ENCODE assay signal across 1 fruit fly cellular context in the genomic region with DNA sequence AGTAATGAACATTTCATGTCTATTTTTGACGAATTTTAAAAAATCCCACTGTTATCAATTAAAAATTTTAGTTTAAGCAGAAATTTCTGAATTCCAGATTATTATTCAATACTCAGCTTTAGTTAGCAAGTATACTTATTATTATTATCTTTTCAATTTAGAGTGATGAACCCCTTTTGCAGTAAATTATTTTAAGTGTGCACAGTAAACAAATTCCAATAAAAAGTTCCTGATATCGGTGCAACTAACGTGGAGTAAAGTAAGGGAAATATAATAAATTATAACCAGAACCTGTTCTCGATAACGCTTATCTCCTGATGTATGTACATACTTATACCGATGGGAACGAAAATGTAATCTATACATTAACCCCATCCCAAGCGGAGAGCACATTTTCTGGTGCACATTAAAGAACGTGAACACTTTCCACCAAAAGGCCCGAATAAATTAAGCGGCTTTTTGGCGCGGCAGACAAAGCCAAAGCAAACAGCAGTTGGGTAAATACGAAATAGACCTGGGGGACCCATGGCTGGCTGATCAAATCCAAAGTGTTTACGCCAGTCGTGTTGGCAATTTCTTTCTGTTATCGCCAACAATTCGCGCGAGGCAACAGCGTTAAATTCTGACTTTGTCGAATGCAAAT.
A peak's percentile ranks its signal among the peaks of the same experiment; 100 is the strongest.
TF ChIP-seq lines count a peak whose summit lies in the region.

No protein-coding gene starts in this region.

TF ChIP-seq in whole organism, embryonic, 481 proteins besides CTCF, POLR2A, EP300 and RAD21 (continued from another document and continues in another):
- peak; percentile 26 for TF ChIP-seq Asciz (GFP tag; optimal IDR thresholded peaks at IDR 0.05; lab: Kevin White, UChicago)
- no peak for TF ChIP-seq CG6254 (GFP tag; optimal IDR thresholded peaks at IDR 0.05; lab: Kevin White, UChicago)
- no peak for TF ChIP-seq z (GFP tag; IDR thresholded peaks at IDR 0.05; lab: Robert Waterston, UW)
- no peak for TF ChIP-seq CG7372 (GFP tag; IDR thresholded peaks at IDR 0.05; lab: Robert Waterston, UW)
- TF ChIP-seq stwl (tag; optimal IDR thresholded peaks at IDR 0.05; lab: Kevin White, UChicago), result no peak
- peak; percentile 43 for TF ChIP-seq Side (GFP tag; optimal IDR thresholded peaks at IDR 0.05; lab: Kevin White, UChicago)
- TF ChIP-seq Pdp1 (GFP tag; optimal IDR thresholded peaks at IDR 0.05; lab: Kevin White, UChicago), result no peak
- peak; percentile 43 for TF ChIP-seq Vsx1 (GFP tag; optimal IDR thresholded peaks at IDR 0.05; lab: Kevin White, UChicago)
- no peak for TF ChIP-seq bigmax (GFP tag; optimal IDR thresholded peaks at IDR 0.05; lab: Kevin White, UChicago)
- TF ChIP-seq ci (GFP tag; IDR thresholded peaks at IDR 0.05; lab: Robert Waterston, UW), result peak; percentile 46; the same call in 1 of the 3 replicates
- no peak for TF ChIP-seq lola (GFP tag; optimal IDR thresholded peaks at IDR 0.05; lab: Kevin White, UChicago)
- peak; percentile 92 for TF ChIP-seq Med (GFP tag; lab: Kevin White, UChicago)
- TF ChIP-seq slbo (GFP tag; IDR thresholded peaks at IDR 0.05; lab: Robert Waterston, UW), result peak; percentile 34; the same call in 1 of the 2 replicates
- TF ChIP-seq caup (GFP tag; optimal IDR thresholded peaks at IDR 0.05; lab: Kevin White, UChicago; ENCODE audit: severe bottlenecking), result peak; percentile 71
- no peak for TF ChIP-seq CG2712 (tag; optimal IDR thresholded peaks at IDR 0.05; lab: Kevin White, UChicago)
- no peak for TF ChIP-seq vnd (GFP tag; IDR thresholded peaks at IDR 0.05; lab: Robert Waterston, UW; ENCODE audit: partially characterized antibody)
- TF ChIP-seq CG5180 (GFP tag; optimal IDR thresholded peaks at IDR 0.05; lab: Kevin White, UChicago), result peak; percentile 31
- no peak for TF ChIP-seq Fer3 (tag; optimal IDR thresholded peaks at IDR 0.05; lab: Kevin White, UChicago)
- peak; percentile 75 for TF ChIP-seq exex (tag; optimal IDR thresholded peaks at IDR 0.05; lab: Kevin White, UChicago)
- TF ChIP-seq peb (GFP tag; IDR thresholded peaks at IDR 0.05; lab: Robert Waterston, UW), result no peak
- TF ChIP-seq C15 (GFP tag; IDR thresholded peaks at IDR 0.05; lab: Robert Waterston, UW), result no peak
- TF ChIP-seq CG4360 (GFP tag; IDR thresholded peaks at IDR 0.05; lab: Robert Waterston, UW), result no peak
- peak; percentile 10 for TF ChIP-seq maf-S (GFP tag; optimal IDR thresholded peaks at IDR 0.05; lab: Kevin White, UChicago)
- no peak for TF ChIP-seq cad (GFP tag; optimal IDR thresholded peaks at IDR 0.05; lab: Kevin White, UChicago)
- no peak for TF ChIP-seq CG11398 (GFP tag; optimal IDR thresholded peaks at IDR 0.05; lab: Kevin White, UChicago)
- no peak for TF ChIP-seq dmrt11E (tag; optimal IDR thresholded peaks at IDR 0.05; lab: Kevin White, UChicago)
- TF ChIP-seq CG17568 (GFP tag; optimal IDR thresholded peaks at IDR 0.05; lab: Kevin White, UChicago), result no peak
- no peak for TF ChIP-seq Trl (optimal IDR thresholded peaks at IDR 0.05; lab: Kevin White, UChicago)
- TF ChIP-seq Trl (GFP tag; optimal IDR thresholded peaks at IDR 0.05; lab: Kevin White, UChicago), result peak; percentile 38
- no peak for TF ChIP-seq hbn (GFP tag; IDR thresholded peaks at IDR 0.05; lab: Robert Waterston, UW; ENCODE audit: partially characterized antibody)
- TF ChIP-seq pum (GFP tag; optimal IDR thresholded peaks at IDR 0.05; lab: Kevin White, UChicago), result no peak
- TF ChIP-seq cas (GFP tag; IDR thresholded peaks at IDR 0.05; lab: Robert Waterston, UW), result no peak
- TF ChIP-seq ham (GFP tag; IDR thresholded peaks at IDR 0.05; lab: Robert Waterston, UW), result peak; percentile 9; the same call in 1 of the 2 replicates
- peak; percentile 27 for TF ChIP-seq CG18011 (GFP tag; optimal IDR thresholded peaks at IDR 0.05; lab: Kevin White, UChicago)
- TF ChIP-seq PHDP (tag; optimal IDR thresholded peaks at IDR 0.05; lab: Kevin White, UChicago), result peak; percentile 0
- no peak for TF ChIP-seq CG12071 (GFP tag; optimal IDR thresholded peaks at IDR 0.05; lab: Kevin White, UChicago)
- no peak for TF ChIP-seq B-H1 (GFP tag; IDR thresholded peaks at IDR 0.05; lab: Robert Waterston, UW)
- TF ChIP-seq HLHmδ (GFP tag; optimal IDR thresholded peaks at IDR 0.05; lab: Kevin White, UChicago), result no peak
- TF ChIP-seq MBD-R2 (GFP tag; IDR thresholded peaks at IDR 0.05; lab: Robert Waterston, UW), result no peak
- TF ChIP-seq CG6272 (GFP tag; IDR thresholded peaks at IDR 0.05; lab: Robert Waterston, UW), result no peak
- TF ChIP-seq Fer2 (tag; optimal IDR thresholded peaks at IDR 0.05; lab: Kevin White, UChicago), result no peak
- TF ChIP-seq BtbVII (GFP tag; optimal IDR thresholded peaks at IDR 0.05; lab: Kevin White, UChicago), result peak; percentile 68
- TF ChIP-seq CG10321 (GFP tag; IDR thresholded peaks at IDR 0.05; lab: Robert Waterston, UW), result no peak
- TF ChIP-seq pita (GFP tag; optimal IDR thresholded peaks at IDR 0.05; lab: Kevin White, UChicago), result no peak
- no peak for TF ChIP-seq D (optimal IDR thresholded peaks at IDR 0.05; lab: Kevin White, UChicago)
- peak; percentile 10 for TF ChIP-seq D (GFP tag; optimal IDR thresholded peaks at IDR 0.05; lab: Kevin White, UChicago)
- peak; percentile 12 for TF ChIP-seq CG15011 (GFP tag; optimal IDR thresholded peaks at IDR 0.05; lab: Kevin White, UChicago)
- no peak for TF ChIP-seq CG11247 (GFP tag; IDR thresholded peaks at IDR 0.05; lab: Robert Waterston, UW)
- TF ChIP-seq NC2β (GFP tag; optimal IDR thresholded peaks at IDR 0.05; lab: Kevin White, UChicago), result no peak
- TF ChIP-seq Adf1 (GFP tag; IDR thresholded peaks at IDR 0.05; lab: Robert Waterston, UW), result peak; percentile 44; the same call in 1 of the 2 replicates
- TF ChIP-seq grau (tag; optimal IDR thresholded peaks at IDR 0.05; lab: Kevin White, UChicago), result no peak
- TF ChIP-seq Dad (GFP tag; optimal IDR thresholded peaks at IDR 0.05; lab: Kevin White, UChicago), result no peak
- peak; percentile 11; the same call in 1 of the 3 replicates for TF ChIP-seq Optix (GFP tag; IDR thresholded peaks at IDR 0.05; lab: Robert Waterston, UW)
- TF ChIP-seq CG3407 (GFP tag; optimal IDR thresholded peaks at IDR 0.05; lab: Kevin White, UChicago), result peak; percentile 29
- TF ChIP-seq ato (GFP tag; IDR thresholded peaks at IDR 0.05; lab: Robert Waterston, UW; ENCODE audit: partially characterized antibody), result no peak
- peak; percentile 12 for TF ChIP-seq repo (GFP tag; optimal IDR thresholded peaks at IDR 0.05; lab: Kevin White, UChicago)
- TF ChIP-seq E2f2 (GFP tag; IDR thresholded peaks at IDR 0.05; lab: Robert Waterston, UW), result peak; percentile 26; the same call in 1 of the 2 replicates
- TF ChIP-seq HLH54F (GFP tag; optimal IDR thresholded peaks at IDR 0.05; lab: Kevin White, UChicago), result no peak
- TF ChIP-seq CG8944 (GFP tag; optimal IDR thresholded peaks at IDR 0.05; lab: Kevin White, UChicago), result no peak
- TF ChIP-seq CG42726 (GFP tag; IDR thresholded peaks at IDR 0.05; lab: Robert Waterston, UW; ENCODE audit: partially characterized antibody), result no peak
- TF ChIP-seq cwo (GFP tag; optimal IDR thresholded peaks at IDR 0.05; lab: Kevin White, UChicago), result no peak
- no peak for TF ChIP-seq CG30020 (tag; optimal IDR thresholded peaks at IDR 0.05; lab: Kevin White, UChicago)
- TF ChIP-seq Ptx1 (GFP tag; IDR thresholded peaks at IDR 0.05; lab: Robert Waterston, UW), result no peak
- no peak for TF ChIP-seq Ravus (GFP tag; IDR thresholded peaks at IDR 0.05; lab: Robert Waterston, UW)
- no peak for TF ChIP-seq amos (GFP tag; IDR thresholded peaks at IDR 0.05; lab: Robert Waterston, UW; ENCODE audit: partially characterized antibody)
- no peak for TF ChIP-seq CG32767 (GFP tag; IDR thresholded peaks at IDR 0.05; lab: Robert Waterston, UW)
- TF ChIP-seq scrt (GFP tag; optimal IDR thresholded peaks at IDR 0.05; lab: Kevin White, UChicago), result peak; percentile 22
- no peak for TF ChIP-seq CG17328 (GFP tag; IDR thresholded peaks at IDR 0.05; lab: Robert Waterston, UW)
- TF ChIP-seq D19A (tag; optimal IDR thresholded peaks at IDR 0.05; lab: Kevin White, UChicago), result peak; percentile 0
- no peak for TF ChIP-seq CG2202 (tag; optimal IDR thresholded peaks at IDR 0.05; lab: Kevin White, UChicago)
- no peak for TF ChIP-seq CG3847 (GFP tag; IDR thresholded peaks at IDR 0.05; lab: Robert Waterston, UW)
- no peak for TF ChIP-seq CG1529 (GFP tag; optimal IDR thresholded peaks at IDR 0.05; lab: Kevin White, UChicago)
- TF ChIP-seq odd (GFP tag; optimal IDR thresholded peaks at IDR 0.05; lab: Kevin White, UChicago), result peak; percentile 3
- TF ChIP-seq CG18599 (GFP tag; optimal IDR thresholded peaks at IDR 0.05; lab: Kevin White, UChicago), result peak; percentile 81
- no peak for TF ChIP-seq CG1602 (GFP tag; optimal IDR thresholded peaks at IDR 0.05; lab: Kevin White, UChicago)
- TF ChIP-seq CHES-1-like (GFP tag; optimal IDR thresholded peaks at IDR 0.05; lab: Kevin White, UChicago), result peak; percentile 10
- TF ChIP-seq CG13424 (tag; optimal IDR thresholded peaks at IDR 0.05; lab: Kevin White, UChicago), result no peak
- peak; percentile 41 for TF ChIP-seq CG7786 (GFP tag; optimal IDR thresholded peaks at IDR 0.05; lab: Kevin White, UChicago)
- no peak for TF ChIP-seq kni (GFP tag; optimal IDR thresholded peaks at IDR 0.05; lab: Kevin White, UChicago)
- TF ChIP-seq Six4 (GFP tag; optimal IDR thresholded peaks at IDR 0.05; lab: Kevin White, UChicago), result no peak
- TF ChIP-seq CG3281 (GFP tag; optimal IDR thresholded peaks at IDR 0.05; lab: Kevin White, UChicago), result peak; percentile 68
- peak; percentile 70; the same call in 1 of the 2 replicates for TF ChIP-seq Atf6 (GFP tag; IDR thresholded peaks at IDR 0.05; lab: Robert Waterston, UW)
- TF ChIP-seq Dbx (GFP tag; IDR thresholded peaks at IDR 0.05; lab: Robert Waterston, UW), result peak; percentile 68; the same call in 2 of the 3 replicates
- peak; percentile 14 for TF ChIP-seq CG12104 (GFP tag; optimal IDR thresholded peaks at IDR 0.05; lab: Kevin White, UChicago)
- TF ChIP-seq phol (tag; optimal IDR thresholded peaks at IDR 0.05; lab: Kevin White, UChicago), result no peak
- TF ChIP-seq CG7963 (GFP tag; IDR thresholded peaks at IDR 0.05; lab: Robert Waterston, UW; ENCODE audit: partially characterized antibody), result no peak
- peak; percentile 16 for TF ChIP-seq CG12659 (GFP tag; optimal IDR thresholded peaks at IDR 0.05; lab: Kevin White, UChicago)
- peak; percentile 37 for TF ChIP-seq pho (GFP tag; optimal IDR thresholded peaks at IDR 0.05; lab: Kevin White, UChicago)
- TF ChIP-seq tll (GFP tag; optimal IDR thresholded peaks at IDR 0.05; lab: Kevin White, UChicago), result no peak
- peak; percentile 61 for TF ChIP-seq Fer1 (GFP tag; optimal IDR thresholded peaks at IDR 0.05; lab: Kevin White, UChicago)
- TF ChIP-seq Drgx (GFP tag; IDR thresholded peaks at IDR 0.05; lab: Robert Waterston, UW), result no peak
- TF ChIP-seq CG16813 (GFP tag; IDR thresholded peaks at IDR 0.05; lab: Robert Waterston, UW; ENCODE audit: partially characterized antibody), result no peak
- no peak for TF ChIP-seq da (GFP tag; optimal IDR thresholded peaks at IDR 0.05; lab: Kevin White, UChicago)
- no peak for TF ChIP-seq CG8359 (GFP tag; optimal IDR thresholded peaks at IDR 0.05; lab: Kevin White, UChicago; ENCODE audit: borderline replicate concordance)
- no peak for TF ChIP-seq Lim3 (GFP tag; IDR thresholded peaks at IDR 0.05; lab: Robert Waterston, UW)
- TF ChIP-seq Xrp1 (GFP tag; IDR thresholded peaks at IDR 0.05; lab: Robert Waterston, UW), result peak; percentile 46
- no peak for TF ChIP-seq HLH4C (GFP tag; IDR thresholded peaks at IDR 0.05; lab: Robert Waterston, UW; ENCODE audit: partially characterized antibody)
- TF ChIP-seq Hr3 (GFP tag; optimal IDR thresholded peaks at IDR 0.05; lab: Kevin White, UChicago), result no peak
- peak; percentile 33 for TF ChIP-seq CG4854 (GFP tag; optimal IDR thresholded peaks at IDR 0.05; lab: Kevin White, UChicago)
- no peak for TF ChIP-seq hth (optimal IDR thresholded peaks at IDR 0.05; lab: Kevin White, UChicago)
- peak; percentile 4 for TF ChIP-seq slou (GFP tag; optimal IDR thresholded peaks at IDR 0.05; lab: Kevin White, UChicago)
- no peak for TF ChIP-seq ash1 (GFP tag; optimal IDR thresholded peaks at IDR 0.05; lab: Kevin White, UChicago)
- no peak for TF ChIP-seq gt (GFP tag; IDR thresholded peaks at IDR 0.05; lab: Robert Waterston, UW)
- TF ChIP-seq kah (GFP tag; optimal IDR thresholded peaks at IDR 0.05; lab: Kevin White, UChicago), result no peak
- TF ChIP-seq mam (GFP tag; optimal IDR thresholded peaks at IDR 0.05; lab: Kevin White, UChicago), result peak; percentile 29
- TF ChIP-seq Sox102F (GFP tag; optimal IDR thresholded peaks at IDR 0.05; lab: Kevin White, UChicago), result no peak
- TF ChIP-seq CG10267 (tag; optimal IDR thresholded peaks at IDR 0.05; lab: Kevin White, UChicago), result no peak
- peak; percentile 8 for TF ChIP-seq gro (GFP tag; optimal IDR thresholded peaks at IDR 0.05; lab: Kevin White, UChicago)
- no peak for TF ChIP-seq yki (optimal IDR thresholded peaks at IDR 0.05; lab: Kevin White, UChicago)
- TF ChIP-seq CG34422 (GFP tag; IDR thresholded peaks at IDR 0.05; lab: Robert Waterston, UW), result no peak
- no peak for TF ChIP-seq CG10654 (GFP tag; optimal IDR thresholded peaks at IDR 0.05; lab: Kevin White, UChicago)
- no peak for TF ChIP-seq CkIIα-i1 (GFP tag; IDR thresholded peaks at IDR 0.05; lab: Robert Waterston, UW)
- TF ChIP-seq pros (GFP tag; optimal IDR thresholded peaks at IDR 0.05; lab: Kevin White, UChicago), result no peak
- peak; percentile 34 for TF ChIP-seq fd64A (GFP tag; optimal IDR thresholded peaks at IDR 0.05; lab: Kevin White, UChicago)
- no peak for TF ChIP-seq CG5245 (GFP tag; optimal IDR thresholded peaks at IDR 0.05; lab: Kevin White, UChicago)
- TF ChIP-seq CG14965 (GFP tag; optimal IDR thresholded peaks at IDR 0.05; lab: Kevin White, UChicago; ENCODE audit: borderline replicate concordance), result no peak
- no peak for TF ChIP-seq Opbp (GFP tag; IDR thresholded peaks at IDR 0.05; lab: Robert Waterston, UW; ENCODE audit: partially characterized antibody)
- no peak for TF ChIP-seq CG3163 (GFP tag; optimal IDR thresholded peaks at IDR 0.05; lab: Kevin White, UChicago)
- TF ChIP-seq dpn (GFP tag; optimal IDR thresholded peaks at IDR 0.05; lab: Kevin White, UChicago), result peak in 1 of 2 experiments; percentile 2
- no peak for TF ChIP-seq MTF-1 (GFP tag; optimal IDR thresholded peaks at IDR 0.05; lab: Kevin White, UChicago; ENCODE audit: borderline replicate concordance)
- peak; percentile 21 for TF ChIP-seq eyg (GFP tag; optimal IDR thresholded peaks at IDR 0.05; lab: Kevin White, UChicago)
- TF ChIP-seq inv (GFP tag; IDR thresholded peaks at IDR 0.05; lab: Robert Waterston, UW; ENCODE audit: partially characterized antibody), result no peak
- TF ChIP-seq pan (optimal IDR thresholded peaks at IDR 0.05; lab: Kevin White, UChicago), result no peak
- no peak for TF ChIP-seq pan (GFP tag; optimal IDR thresholded peaks at IDR 0.05 in 1 of 2, IDR thresholded peaks at IDR 0.05 in 1 of 2)
- no peak for TF ChIP-seq Jarid2 (GFP tag; optimal IDR thresholded peaks at IDR 0.05; lab: Kevin White, UChicago)
- no peak for TF ChIP-seq Mes4 (GFP tag; optimal IDR thresholded peaks at IDR 0.05; lab: Kevin White, UChicago)
